Fruit fly (Drosophila melanogaster) Kc167 (cell line): ENCODE data around the gene CG11899.

Source experiments
- Myc ChIP-seq: fragments of >200 bp; optimal IDR thresholded peaks from 2 replicates; lab custom pipeline; 2017; ENCODE audit warnings: missing external identifiers
- Sin3A ChIP-seq: fragments of >200 bp; optimal IDR thresholded peaks from 2 replicates; lab custom pipeline; 2018; ENCODE audit warnings: missing external identifiers
- h ChIP-seq: fragments of >200 bp; optimal IDR thresholded peaks from 3 replicates; lab custom pipeline; 2018; ENCODE audit warnings: missing external identifiers
- insv ChIP-seq: fragments of >200 bp; optimal IDR thresholded peaks from 3 replicates; lab custom pipeline; 2018; ENCODE audit warnings: missing external identifiers
- psq ChIP-seq: fragments of >200 bp; optimal IDR thresholded peaks from 2 replicates; lab custom pipeline; 2017; ENCODE audit warnings: missing external identifiers
- ttk ChIP-seq: sonication (Bioruptor generic); optimal IDR thresholded peaks from 2 replicates; lab custom pipeline; 2017; ENCODE audit warnings: missing external identifiers

CG11899 gene

dm6 chr3R:29212534-29212933 lies 12.3 kb downstream of the CG11899 start:
- TF ChIP-seq Sin3A: no peak
- no peak for TF ChIP-seq ttk (lab: Kevin White, UChicago)
- no peak for TF ChIP-seq h (lab: Kevin White, UChicago)
- no peak for TF ChIP-seq Myc (lab: Kevin White, UChicago)
- TF ChIP-seq insv: no peak
- TF ChIP-seq psq (lab: Kevin White, UChicago): no peak

- TF ChIP-seq Sin3A (no peak), h (lab: Kevin White, UChicago) (no peak), insv (no peak), psq (lab: Kevin White, UChicago) (no peak), Myc (lab: Kevin White, UChicago) (no peak)
These were observed 13.2 kb downstream of the CG11899 start for dm6 chr3R:29213416-29213815.

- TF ChIP-seq Myc (lab: Kevin White, UChicago) (no peak), ttk (lab: Kevin White, UChicago) (no peak), insv (no peak), Sin3A (no peak), h (lab: Kevin White, UChicago) (no peak), psq (lab: Kevin White, UChicago) (no peak)
These were observed 14.0 kb downstream of the CG11899 start for dm6 chr3R:29214262-29214661.

- TF ChIP-seq ttk (lab: Kevin White, UChicago): no peak
These were observed 14.8 kb downstream of the CG11899 start for dm6 chr3R:29214982-29215533.

dm6 chr3R:29215652-29216483 lies 15.6 kb downstream of the CG11899 start:
- no peak for TF ChIP-seq Sin3A
- no peak for TF ChIP-seq ttk (lab: Kevin White, UChicago)
- TF ChIP-seq insv: no peak
- no peak for TF ChIP-seq psq (lab: Kevin White, UChicago)
- TF ChIP-seq Myc (lab: Kevin White, UChicago): no peak
- TF ChIP-seq h (lab: Kevin White, UChicago): no peak

dm6 chr3R:29216484-29216863 lies 16.2 kb downstream of the CG11899 start:
- TF ChIP-seq insv: no peak

- TF ChIP-seq insv (no peak), Sin3A (no peak), ttk (lab: Kevin White, UChicago) (no peak), psq (lab: Kevin White, UChicago) (no peak), h (lab: Kevin White, UChicago) (no peak), Myc (lab: Kevin White, UChicago) (no peak)
These were observed 17.1 kb downstream of the CG11899 start for dm6 chr3R:29217309-29217708.

- TF ChIP-seq Sin3A (no peak), h (lab: Kevin White, UChicago) (no peak), Myc (lab: Kevin White, UChicago) (no peak), insv (no peak), psq (lab: Kevin White, UChicago) (no peak), ttk (lab: Kevin White, UChicago) (no peak)
These were observed 17.7 kb downstream of the CG11899 start for dm6 chr3R:29218001-29218400.

dm6 chr3R:29219948-29220347 lies 19.7 kb downstream of the CG11899 start, which contains the start of gene eEF1gamma:
Gene eEF1gamma (plus strand): TSS chr3R:29220172.
- TF ChIP-seq Sin3A (no peak), h (lab: Kevin White, UChicago) (no peak), insv (no peak), ttk (lab: Kevin White, UChicago) (no peak), Myc (lab: Kevin White, UChicago) (no peak), psq (lab: Kevin White, UChicago) (no peak)

- TF ChIP-seq h (lab: Kevin White, UChicago) (no peak), Sin3A (no peak), insv (no peak), Myc (lab: Kevin White, UChicago) (no peak), ttk (lab: Kevin White, UChicago) (no peak), psq (lab: Kevin White, UChicago) (no peak)
These were observed 20.3 kb downstream of the CG11899 start for dm6 chr3R:29220585-29220984.

dm6 chr3R:29221168-29221567 lies 20.9 kb downstream of the CG11899 start:
- TF ChIP-seq Myc (lab: Kevin White, UChicago): no peak
- TF ChIP-seq psq (lab: Kevin White, UChicago): no peak
- peak; percentile 96 for TF ChIP-seq ttk (lab: Kevin White, UChicago)

- TF ChIP-seq ttk (lab: Kevin White, UChicago): no peak
- TF ChIP-seq psq (lab: Kevin White, UChicago): no peak
- no peak for TF ChIP-seq Sin3A
These were observed 22.9 kb downstream of the CG11899 start, which contains the start of the genes Cisd2 and Brd8 for dm6 chr3R:29222891-29223842. Gene Cisd2 (minus strand): TSS chr3R:29223428. Gene Brd8 (plus strand): TSS chr3R:29223485.
